Fruit fly (Drosophila melanogaster) S2 (cell line): Measurements from ENCODE around the gene bru1.

Source experiments
- CG8478 ChIP-seq: fragments of >200 bp; optimal IDR thresholded peaks from 2 replicates; lab custom pipeline; 2018
- CTCF ChIP-seq, 2 experiments: fragments of >200 bp; optimal IDR thresholded peaks; 2 replicates each; lab custom pipeline; 2018

DNA sequence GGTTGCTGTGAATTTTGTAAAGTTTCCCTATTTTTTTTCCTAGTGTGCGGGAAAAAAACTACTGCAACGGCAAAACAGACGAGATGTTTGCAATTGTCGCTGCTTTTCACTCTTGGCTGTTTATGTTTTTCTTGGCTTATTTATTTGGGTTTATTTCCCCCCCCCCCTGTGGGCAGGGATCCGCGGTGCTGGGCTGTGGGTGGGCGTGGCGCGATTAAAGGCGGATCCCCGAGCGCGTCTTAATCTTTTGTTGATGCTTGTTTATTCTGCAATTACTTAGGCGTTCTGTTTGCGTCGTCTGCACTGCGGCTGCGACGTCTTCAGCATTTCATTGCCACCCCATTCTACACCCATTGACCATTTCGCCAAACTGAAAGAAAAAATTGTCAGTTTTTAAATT, 20.1 kb downstream of the bru1 start:
- TF ChIP-seq CG8478 (no peak), CTCF (optimal IDR thresholded peaks at IDR 0.05; lab: Kevin White, UChicago) (no peak)
